Fruit fly (Drosophila melanogaster): ENCODE measurements around the gene mib2.

The mib2 gene

DNA sequence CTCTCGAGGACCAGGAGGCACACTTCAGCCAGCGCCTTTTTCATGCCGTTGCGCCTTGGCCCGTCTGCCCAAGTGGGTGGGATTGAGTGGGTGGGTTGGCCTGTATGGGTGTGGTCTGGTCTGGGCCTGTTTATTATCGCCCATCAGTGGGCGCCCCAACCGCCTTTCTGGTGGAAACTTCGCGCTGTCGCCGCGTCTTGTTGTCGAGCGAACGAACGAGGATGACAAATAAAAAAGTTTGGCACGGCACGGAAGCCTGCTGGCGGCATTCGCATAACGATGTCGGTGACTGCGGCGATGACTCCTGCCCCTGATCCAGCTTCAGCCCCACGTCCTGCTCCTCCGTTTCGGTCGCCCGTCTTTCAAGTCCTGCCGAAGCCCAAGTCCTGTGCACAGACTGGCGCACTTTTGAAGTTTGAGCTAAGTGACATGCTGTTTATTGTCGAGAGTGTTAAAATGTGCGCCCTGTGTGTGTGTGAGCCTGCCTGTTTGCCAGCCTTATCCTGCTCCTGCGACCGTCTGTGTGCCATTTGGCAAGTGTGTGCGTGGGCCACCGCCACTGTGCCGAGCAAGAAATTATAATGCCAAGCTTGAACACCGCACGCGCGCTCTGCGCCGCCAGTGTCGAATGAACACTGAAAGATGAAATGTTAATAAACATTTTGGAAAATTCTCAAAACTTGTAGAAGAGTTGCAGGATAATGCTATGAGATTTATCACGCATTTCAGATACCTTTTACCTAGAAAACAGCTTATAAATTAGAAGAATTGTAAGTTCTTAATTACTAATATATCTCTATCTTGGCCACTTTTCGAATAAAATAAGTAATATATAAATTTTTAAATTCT, 20.0 kb upstream of the mib2 start:
- TF ChIP-seq Clk (GFP tag; optimal IDR thresholded peaks at IDR 0.05) = peak; percentile 36
- peak; percentile 68 for TF ChIP-seq CG12768 (GFP tag; optimal IDR thresholded peaks at IDR 0.05)
- TF ChIP-seq CG7101 (tag; optimal IDR thresholded peaks at IDR 0.05) = peak; percentile 28
- TF ChIP-seq CG33017 (tag; optimal IDR thresholded peaks at IDR 0.05) = peak; percentile 56
- TF ChIP-seq CG5204 (GFP tag; optimal IDR thresholded peaks at IDR 0.05) = peak; percentile 67
- no peak for TF ChIP-seq tj (GFP tag; optimal IDR thresholded peaks at IDR 0.05)
- TF ChIP-seq cnc (optimal IDR thresholded peaks at IDR 0.05) = no peak
- TF ChIP-seq CG7045 (GFP tag; optimal IDR thresholded peaks at IDR 0.05) = peak; percentile 64
- TF ChIP-seq pad (GFP tag; optimal IDR thresholded peaks at IDR 0.05) = no peak
- TF ChIP-seq CG11617 (GFP tag; optimal IDR thresholded peaks at IDR 0.05) = peak; percentile 30
- no peak for TF ChIP-seq bab1 (GFP tag; optimal IDR thresholded peaks at IDR 0.05)
- peak; percentile 41 for TF ChIP-seq toe (GFP tag; optimal IDR thresholded peaks at IDR 0.05)

DNA sequence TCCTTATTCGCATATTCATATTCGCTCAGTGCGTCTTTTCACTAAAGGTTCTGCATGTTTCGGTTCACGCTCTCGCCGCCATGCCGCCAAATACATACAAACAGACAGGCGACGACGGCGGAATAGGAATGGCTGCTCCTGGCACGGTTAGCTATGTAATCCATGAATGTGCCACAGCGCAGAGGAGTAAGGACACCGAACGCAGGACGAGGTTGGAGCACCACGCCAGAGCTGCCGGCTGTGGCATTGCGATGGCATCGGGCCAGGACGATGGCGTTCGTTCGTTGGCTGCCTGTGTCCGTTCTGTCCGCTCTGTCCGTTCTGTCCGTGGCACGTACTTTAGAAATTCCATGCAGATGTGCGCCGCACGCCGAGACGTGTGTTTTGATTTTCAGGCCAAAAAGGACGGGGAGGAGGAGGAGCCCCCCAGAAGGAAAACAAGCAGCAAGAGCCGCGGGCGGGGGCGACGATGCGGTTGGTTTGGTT, 19.3 kb upstream of the mib2 start:
- no peak for TF ChIP-seq tj (GFP tag; optimal IDR thresholded peaks at IDR 0.05)
- no peak for TF ChIP-seq Hr96 (GFP tag; optimal IDR thresholded peaks at IDR 0.05)
- TF ChIP-seq pad (GFP tag; optimal IDR thresholded peaks at IDR 0.05) = no peak

DNA sequence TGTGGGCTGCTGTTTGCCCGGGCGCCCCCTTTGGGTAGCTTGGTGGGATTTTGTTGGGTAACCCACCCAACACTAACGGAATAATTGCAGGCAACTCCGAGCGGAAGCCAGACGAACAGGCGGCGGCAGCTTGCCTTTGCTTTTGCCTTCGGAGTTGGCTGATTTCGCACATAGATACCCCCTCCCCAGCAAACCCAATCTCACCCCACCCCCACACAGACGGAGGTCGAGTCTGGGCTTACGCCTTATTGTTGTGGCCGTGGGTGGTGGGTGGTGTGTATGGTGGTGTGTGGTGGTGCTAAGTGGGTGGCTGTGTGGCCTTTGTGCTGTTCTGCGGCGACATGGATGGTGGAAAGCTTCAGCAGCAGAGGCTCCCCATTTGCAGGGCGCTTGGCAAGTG, 18.6 kb upstream of the mib2 start:
- no peak for TF ChIP-seq CG5204 (GFP tag; optimal IDR thresholded peaks at IDR 0.05)
- TF ChIP-seq cnc (optimal IDR thresholded peaks at IDR 0.05) = no peak
- no peak for TF ChIP-seq cic (GFP tag; optimal IDR thresholded peaks at IDR 0.05)
- TF ChIP-seq toe (GFP tag; optimal IDR thresholded peaks at IDR 0.05) = no peak
- TF ChIP-seq Crg-1 (GFP tag; optimal IDR thresholded peaks at IDR 0.05) = no peak
- no peak for TF ChIP-seq Clk (GFP tag; optimal IDR thresholded peaks at IDR 0.05)
- TF ChIP-seq CG7101 (tag; optimal IDR thresholded peaks at IDR 0.05) = no peak
- no peak for TF ChIP-seq CG1620 (GFP tag; optimal IDR thresholded peaks at IDR 0.05)
- TF ChIP-seq Hr96 (GFP tag; optimal IDR thresholded peaks at IDR 0.05) = no peak
- no peak for TF ChIP-seq pad (GFP tag; optimal IDR thresholded peaks at IDR 0.05)
- TF ChIP-seq CG12768 (GFP tag; optimal IDR thresholded peaks at IDR 0.05) = no peak
- TF ChIP-seq CG7045 (GFP tag; optimal IDR thresholded peaks at IDR 0.05) = no peak
- no peak for TF ChIP-seq bab1 (GFP tag; optimal IDR thresholded peaks at IDR 0.05)
- TF ChIP-seq CG14711 (tag; optimal IDR thresholded peaks at IDR 0.05) = no peak
- no peak for TF ChIP-seq Mnt (GFP tag; optimal IDR thresholded peaks at IDR 0.05)

DNA sequence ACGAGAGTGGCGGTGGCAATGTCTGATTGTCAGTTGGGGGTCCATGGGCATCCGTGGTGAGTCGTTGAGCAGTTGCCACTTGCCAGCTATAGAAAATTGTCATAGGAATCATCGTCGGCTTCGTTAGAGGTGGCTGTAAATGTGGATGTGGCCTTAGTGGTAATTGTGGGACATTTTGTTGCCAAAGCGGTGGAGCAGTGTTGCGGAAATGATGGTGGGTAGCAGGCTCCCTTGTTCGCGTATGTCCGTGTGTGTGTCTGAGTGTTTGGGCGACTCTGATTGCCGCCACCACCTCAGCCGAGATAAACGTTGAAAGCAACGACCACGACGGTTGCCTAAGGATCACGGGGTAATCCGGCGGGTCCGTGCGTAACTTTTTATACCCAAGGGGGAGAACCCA, 17.2 kb upstream of the mib2 start:
- TF ChIP-seq bab1 (GFP tag; optimal IDR thresholded peaks at IDR 0.05) (no peak), kay (GFP tag; ENCODE audit: borderline replicate concordance) (no peak), CG1620 (GFP tag; optimal IDR thresholded peaks at IDR 0.05) (no peak), CG14711 (tag; optimal IDR thresholded peaks at IDR 0.05) (no peak), Mnt (GFP tag; optimal IDR thresholded peaks at IDR 0.05) (no peak), Crg-1 (GFP tag; optimal IDR thresholded peaks at IDR 0.05) (no peak), CG7101 (tag; optimal IDR thresholded peaks at IDR 0.05) (no peak), CG7045 (GFP tag; optimal IDR thresholded peaks at IDR 0.05) (no peak), Clk (GFP tag; optimal IDR thresholded peaks at IDR 0.05) (no peak), Hr96 (GFP tag; optimal IDR thresholded peaks at IDR 0.05) (no peak), tj (GFP tag; optimal IDR thresholded peaks at IDR 0.05) (no peak), pad (GFP tag; optimal IDR thresholded peaks at IDR 0.05) (no peak), ovo (GFP tag; optimal IDR thresholded peaks at IDR 0.05) (no peak), CG33017 (tag; optimal IDR thresholded peaks at IDR 0.05) (no peak), CG11617 (GFP tag; optimal IDR thresholded peaks at IDR 0.05) (no peak), CG5204 (GFP tag; optimal IDR thresholded peaks at IDR 0.05) (no peak), cnc (optimal IDR thresholded peaks at IDR 0.05) (no peak), cic (GFP tag; optimal IDR thresholded peaks at IDR 0.05) (no peak), toe (GFP tag; optimal IDR thresholded peaks at IDR 0.05) (no peak)

DNA sequence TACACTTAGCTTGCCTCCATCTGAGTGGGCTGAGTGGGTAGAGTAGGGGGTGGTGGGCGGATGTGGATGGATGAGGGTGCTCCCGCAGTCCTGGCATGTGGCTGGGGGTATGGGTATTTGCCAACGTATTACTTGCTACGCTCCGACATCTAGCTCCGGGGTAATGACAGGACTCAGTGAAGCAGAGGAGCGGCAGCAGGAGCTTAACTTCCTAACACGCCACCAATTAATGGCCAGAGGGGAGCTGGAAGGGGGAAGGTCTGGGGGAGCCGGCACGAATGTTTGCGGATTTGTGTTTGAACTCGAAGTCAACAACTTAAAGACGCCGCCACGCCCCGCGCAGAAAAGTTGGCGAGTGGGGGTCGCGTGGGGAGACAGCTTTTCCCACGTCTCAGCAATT, 16.0 kb upstream of the mib2 start:
- TF ChIP-seq Hr96 (GFP tag; optimal IDR thresholded peaks at IDR 0.05) (no peak), CG12768 (GFP tag; optimal IDR thresholded peaks at IDR 0.05) (no peak), CG11617 (GFP tag; optimal IDR thresholded peaks at IDR 0.05) (no peak), toe (GFP tag; optimal IDR thresholded peaks at IDR 0.05) (no peak), Crg-1 (GFP tag; optimal IDR thresholded peaks at IDR 0.05) (no peak), bab1 (GFP tag; optimal IDR thresholded peaks at IDR 0.05) (no peak), pad (GFP tag; optimal IDR thresholded peaks at IDR 0.05) (no peak), cnc (optimal IDR thresholded peaks at IDR 0.05) (no peak), cic (GFP tag; optimal IDR thresholded peaks at IDR 0.05) (no peak), CG7045 (GFP tag; optimal IDR thresholded peaks at IDR 0.05) (no peak), ovo (GFP tag; optimal IDR thresholded peaks at IDR 0.05) (no peak), Mnt (GFP tag; optimal IDR thresholded peaks at IDR 0.05) (no peak), tj (GFP tag; optimal IDR thresholded peaks at IDR 0.05) (no peak), CG1620 (GFP tag; optimal IDR thresholded peaks at IDR 0.05) (no peak), CG7101 (tag; optimal IDR thresholded peaks at IDR 0.05) (no peak), CG5204 (GFP tag; optimal IDR thresholded peaks at IDR 0.05) (no peak), Clk (GFP tag; optimal IDR thresholded peaks at IDR 0.05) (no peak)

DNA sequence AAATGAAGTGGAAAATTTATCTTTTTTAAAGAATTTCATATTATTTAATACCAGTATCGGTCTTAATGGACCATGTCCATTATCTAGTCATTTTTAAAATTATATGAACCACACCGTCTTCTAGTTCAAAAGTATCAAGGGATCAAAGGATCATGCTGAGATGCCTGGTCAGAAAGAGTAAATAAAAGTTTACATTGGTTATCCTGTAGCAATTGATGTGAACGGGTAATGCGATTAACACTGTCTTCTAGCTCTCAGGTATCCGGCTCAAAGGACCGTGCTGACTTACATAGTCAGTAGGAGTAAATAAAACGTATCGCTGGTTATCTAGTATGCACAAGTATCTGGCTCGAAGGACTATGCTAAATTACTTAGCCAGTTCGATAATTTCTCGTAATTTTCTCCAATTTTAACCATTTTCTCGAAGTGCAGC, 15.1 kb upstream of the mib2 start:
- TF ChIP-seq CG33017 (tag; optimal IDR thresholded peaks at IDR 0.05) (no peak), Mnt (GFP tag; optimal IDR thresholded peaks at IDR 0.05) (no peak), kay (GFP tag; ENCODE audit: borderline replicate concordance) (no peak), cic (GFP tag; optimal IDR thresholded peaks at IDR 0.05) (no peak), tj (GFP tag; optimal IDR thresholded peaks at IDR 0.05) (no peak), CG1620 (GFP tag; optimal IDR thresholded peaks at IDR 0.05) (no peak), CG5204 (GFP tag; optimal IDR thresholded peaks at IDR 0.05) (peak; percentile 53)

Measured in whole organism, adult.